Worm (Caenorhabditis elegans) whole organism, young adult: Measurements from ENCODE around the gene pap-1.

Source experiments
- F10E7.11 ChIP-seq: sonication (generic microtip); optimal IDR thresholded peaks from 2 replicates; lab custom pipeline; 2017; ENCODE audit warnings: mild to moderate bottlenecking, missing genetic modification characterization, moderate library complexity, missing compliant biosample characterization
- F39B2.1 ChIP-seq: fragments of 200-800 bp; sonication (Bioruptor generic); IDR thresholded peaks from 2 replicates; pipeline ENCODE4 v1.3.6; 2022; ENCODE audit warnings: missing genetic modification reagents, missing genetic modification characterization, missing compliant biosample characterization
- F49E8.2 ChIP-seq: sonication (generic microtip); optimal IDR thresholded peaks from 3 replicates; lab custom pipeline; 2017; ENCODE audit warnings: missing genetic modification characterization, mild to moderate bottlenecking, missing compliant biosample characterization, antibody characterized with exemption, moderate library complexity; ENCODE audit not compliant: insufficient read depth
- K11D2.4 ChIP-seq: fragments of 200-800 bp; sonication (Bioruptor generic); IDR thresholded peaks from 2 replicates; pipeline ENCODE4 v1.3.6; 2022; ENCODE audit warnings: missing genetic modification reagents, missing genetic modification characterization, missing compliant biosample characterization
- Y95B8A.8 ChIP-seq: fragments of 200-800 bp; sonication (Bioruptor generic); IDR thresholded peaks from 2 replicates; pipeline ENCODE4 v1.3.6; 2022; ENCODE audit warnings: missing genetic modification reagents, missing genetic modification characterization, missing compliant biosample characterization
- ama-1 ChIP-seq, 3 experiments: fragments of 150-350 bp in 1 of 3; sonication (generic microtip) in 2 of 3; optimal IDR thresholded peaks; 2 replicates each; lab custom pipeline; 2014 to 2018; ENCODE audit warnings: missing biosample characterization in 2 of 3, missing genetic modification characterization in 2 of 3, missing genetic modification reagents in 2 of 3
- aptf-2 ChIP-seq: fragments of 200-800 bp; sonication (Bioruptor generic); conservative IDR thresholded peaks from 2 replicates; pipeline ENCODE4 v1.3.6; 2022; ENCODE audit warnings: missing genetic modification reagents, missing genetic modification characterization, missing compliant biosample characterization
- attf-3 ChIP-seq: fragments of 200-800 bp; sonication (Bioruptor generic); conservative IDR thresholded peaks from 2 replicates; pipeline ENCODE4 v1.3.6; 2022; ENCODE audit warnings: missing genetic modification reagents, missing genetic modification characterization, missing compliant biosample characterization
- bed-1 ChIP-seq: fragments of 200-800 bp; sonication (Bioruptor generic); IDR thresholded peaks from 2 replicates; pipeline ENCODE4 v1.3.6; 2022; ENCODE audit warnings: missing genetic modification reagents, missing genetic modification characterization, missing compliant biosample characterization
- cebp-1 ChIP-seq, 2 experiments: fragments of 200-800 bp in 1 of 2; sonication (Bioruptor generic) in 1 of 2; sonication (generic microtip) in 1 of 2; IDR thresholded peaks in 1 of 2; optimal IDR thresholded peaks in 1 of 2; 2 replicates each; pipeline versions ENCODE4 v1.3.6 to Lab custom; 2017 to 2022; ENCODE audit warnings: missing compliant biosample characterization in 2 of 2, missing genetic modification characterization in 2 of 2, mild to moderate bottlenecking in 1 of 2, missing genetic modification reagents in 1 of 2, moderate library complexity in 1 of 2
- ceh-100 ChIP-seq: fragments of 200-800 bp; sonication (Bioruptor generic); IDR thresholded peaks from 2 replicates; pipeline ENCODE4 v1.3.6; 2022; ENCODE audit warnings: missing genetic modification reagents, missing genetic modification characterization, missing compliant biosample characterization
- ceh-58 ChIP-seq: fragments of 200-800 bp; sonication (Bioruptor generic); IDR thresholded peaks from 2 replicates; pipeline ENCODE4 v1.3.6; 2022; ENCODE audit warnings: missing genetic modification characterization, missing compliant biosample characterization
- dox-1 ChIP-seq: fragments of 200-800 bp; sonication (Bioruptor generic); IDR thresholded peaks from 2 replicates; pipeline ENCODE4 v1.3.6; 2022; ENCODE audit warnings: missing genetic modification reagents, missing genetic modification characterization, missing compliant biosample characterization
- ets-4 ChIP-seq: fragments of 200-800 bp; sonication (Bioruptor generic); optimal IDR thresholded peaks from 2 replicates; lab custom pipeline; 2018; ENCODE audit warnings: mild to moderate bottlenecking, missing genetic modification characterization, missing compliant biosample characterization
- him-1 ChIP-seq: sonication (generic microtip); optimal IDR thresholded peaks from 2 replicates; lab custom pipeline; 2016; ENCODE audit warnings: missing genotype, missing genetic modification reagents, missing genetic modification characterization, missing compliant biosample characterization
- hsf-1 ChIP-seq: fragments of 200-800 bp; sonication (Bioruptor generic); IDR thresholded peaks from 2 replicates; pipeline ENCODE4 v1.3.6; 2022; ENCODE audit warnings: missing genetic modification reagents, missing genetic modification characterization, missing compliant biosample characterization
- lir-1 ChIP-seq: fragments of 200-800 bp; sonication (Bioruptor generic); conservative IDR thresholded peaks from 2 replicates; pipeline ENCODE4 v1.3.6; 2022; ENCODE audit warnings: missing genetic modification reagents, missing genetic modification characterization, missing compliant biosample characterization
- madf-10 ChIP-seq: sonication (generic microtip); optimal IDR thresholded peaks from 2 replicates; lab custom pipeline; 2016; ENCODE audit warnings: mild to moderate bottlenecking, missing genetic modification characterization, missing compliant biosample characterization
- madf-6 ChIP-seq: fragments of 200-800 bp; sonication (Bioruptor generic); IDR thresholded peaks from 2 replicates; pipeline ENCODE4 v1.3.6; 2022; ENCODE audit warnings: missing genetic modification reagents, missing genetic modification characterization, missing compliant biosample characterization
- mel-28 ChIP-seq: sonication (generic microtip); optimal IDR thresholded peaks from 2 replicates; lab custom pipeline; 2016; ENCODE audit warnings: borderline replicate concordance, mild to moderate bottlenecking, missing genetic modification characterization, missing compliant biosample characterization
- mxl-1 ChIP-seq: sonication (generic microtip); optimal IDR thresholded peaks from 2 replicates; lab custom pipeline; 2016; ENCODE audit warnings: missing genetic modification characterization, missing compliant biosample characterization
- nfyb-1 ChIP-seq: fragments of 200-800 bp; sonication (Bioruptor generic); IDR thresholded peaks from 2 replicates; pipeline ENCODE4 v1.3.6; 2022; ENCODE audit warnings: missing genetic modification reagents, missing genetic modification characterization, missing compliant biosample characterization
- nhr-80 ChIP-seq: sonication (generic microtip); optimal IDR thresholded peaks from 2 replicates; lab custom pipeline; 2016; ENCODE audit warnings: missing genetic modification characterization, missing compliant biosample characterization
- rpc-1 ChIP-seq, 2 experiments: fragments of 150-350 bp in 1 of 2; sonication (generic microtip) in 1 of 2; optimal IDR thresholded peaks; 2 replicates each; lab custom pipeline; 2014 to 2018; ENCODE audit warnings: missing biosample characterization in 1 of 2, missing genetic modification characterization in 1 of 2, missing genetic modification reagents in 1 of 2, missing genotype in 1 of 2
- snpc-4 ChIP-seq, 5 experiments: fragments of 150-350 bp in 1 of 5; sonication (generic microtip) in 4 of 5; optimal IDR thresholded peaks; 2 replicates each; lab custom pipeline; 2014 to 2018; ENCODE audit warnings: missing genetic modification characterization in 5 of 5, missing biosample characterization in 3 of 5, antibody characterized with exemption in 2 of 5, mild to moderate bottlenecking in 2 of 5, missing compliant biosample characterization in 2 of 5, missing genotype in 2 of 5, moderate library complexity in 2 of 5, missing genetic modification reagents in 1 of 5
- ztf-6 ChIP-seq: fragments of 200-800 bp; sonication (Bioruptor generic); IDR thresholded peaks from 2 replicates; pipeline ENCODE4 v1.3.6; 2022; ENCODE audit warnings: missing genetic modification reagents, missing genetic modification characterization, missing compliant biosample characterization

The pap-1 gene

ce11 chrV:10399290-10399689 lies 42.5 kb upstream of the pap-1 start:
- TF ChIP-seq ets-4 (GFP tag; lab: Kevin White, UChicago) (peak; percentile 32), F49E8.2 (tag; lab: Kevin White, UChicago) (no peak), nhr-80 (tag; lab: Kevin White, UChicago) (peak; percentile 93), cebp-1 (GFP tag; IDR thresholded peaks at IDR 0.05; lab: Robert Waterston, UW) (peak; percentile 84), cebp-1 (tag; optimal IDR thresholded peaks at IDR 0.05; lab: Kevin White, UChicago) (peak; percentile 86)

- TF ChIP-seq Y95B8A.8 (GFP tag; lab: Robert Waterston, UW) (no peak), attf-3 (GFP tag; lab: Robert Waterston, UW) (no peak), mel-28 (tag; lab: Kevin White, UChicago) (no peak), ceh-100 (GFP tag; lab: Robert Waterston, UW) (no peak), K11D2.4 (GFP tag; lab: Robert Waterston, UW) (no peak)
These were observed 39.0 kb upstream of the pap-1 start, which contains the start of gene F15H10.8 for ce11 chrV:10402804-10403203. Gene F15H10.8 (minus strand): TSS chrV:10402904.

- peak; percentile 74 for TF ChIP-seq nhr-80 (tag; lab: Kevin White, UChicago)
- TF ChIP-seq lir-1, result no peak
These were observed 37.1 kb upstream of the pap-1 start for ce11 chrV:10404701-10405100.

- TF ChIP-seq aptf-2 (GFP tag; lab: Robert Waterston, UW) (no peak), him-1 (tag; lab: Kevin White, UChicago) (no peak), snpc-4 (GFP tag; optimal IDR thresholded peaks at IDR 0.05; lab: Kevin White, UChicago) (no peak), snpc-4 (tag; optimal IDR thresholded peaks at IDR 0.05; lab: Kevin White, UChicago) (no peak), madf-6 (GFP tag; lab: Robert Waterston, UW) (no peak), cebp-1 (GFP tag; IDR thresholded peaks at IDR 0.05; lab: Robert Waterston, UW) (no peak), cebp-1 (tag; optimal IDR thresholded peaks at IDR 0.05; lab: Kevin White, UChicago) (no peak), bed-1 (GFP tag; lab: Robert Waterston, UW) (no peak), Y95B8A.8 (GFP tag; lab: Robert Waterston, UW) (no peak), ama-1 (optimal IDR thresholded peaks at IDR 0.05; lab: Kevin White, UChicago) (no peak), ama-1 (GFP tag; optimal IDR thresholded peaks at IDR 0.05; lab: Kevin White, UChicago) (no peak), madf-10 (tag; lab: Kevin White, UChicago) (no peak), nfyb-1 (no peak), dox-1 (GFP tag; lab: Robert Waterston, UW) (no peak), ztf-6 (GFP tag; lab: Robert Waterston, UW) (no peak)
These were observed 35.5 kb upstream of the pap-1 start, which contains the start of gene F15H10.7 for ce11 chrV:10406313-10406712. Gene F15H10.7 (minus strand): TSS chrV:10406413.

ce11 chrV:10410030-10410713 lies 31.6 kb upstream of the pap-1 start, which contains the start of gene F15H10.12:
Gene F15H10.12 (minus strand): TSS chrV:10410080.
- TF ChIP-seq cebp-1 (GFP tag; IDR thresholded peaks at IDR 0.05; lab: Robert Waterston, UW), result no peak
- TF ChIP-seq cebp-1 (tag; optimal IDR thresholded peaks at IDR 0.05; lab: Kevin White, UChicago), result no peak
- TF ChIP-seq ceh-58 (GFP tag; lab: Robert Waterston, UW), result no peak
- TF ChIP-seq Y95B8A.8 (GFP tag; lab: Robert Waterston, UW), result no peak
- TF ChIP-seq mxl-1 (tag; lab: Kevin White, UChicago), result no peak
- no peak for TF ChIP-seq F39B2.1 (GFP tag; lab: Robert Waterston, UW)
- no peak for TF ChIP-seq him-1 (tag; lab: Kevin White, UChicago)
- no peak for TF ChIP-seq F10E7.11 (tag; lab: Kevin White, UChicago)
- no peak for TF ChIP-seq ceh-100 (GFP tag; lab: Robert Waterston, UW)
- no peak for TF ChIP-seq rpc-1 (optimal IDR thresholded peaks at IDR 0.05; lab: Kevin White, UChicago)
- no peak for TF ChIP-seq rpc-1 (tag; optimal IDR thresholded peaks at IDR 0.05; lab: Kevin White, UChicago)
- no peak for TF ChIP-seq attf-3 (GFP tag; lab: Robert Waterston, UW)
- no peak for TF ChIP-seq hsf-1 (GFP tag; lab: Robert Waterston, UW)
- TF ChIP-seq madf-10 (tag; lab: Kevin White, UChicago), result no peak
